Worm (Caenorhabditis elegans): ENCODE measurements around the gene srxa-14.

- TF ChIP-seq snpc-4 (tag; optimal IDR thresholded peaks at IDR 0.05) = no peak
- no peak for TF ChIP-seq flh-1 (GFP tag; optimal IDR thresholded peaks at IDR 0.05)
- TF ChIP-seq pha-4 (tag; optimal IDR thresholded peaks at IDR 0.05) = no peak
- TF ChIP-seq unc-39 (tag; optimal IDR thresholded peaks at IDR 0.05) = no peak
- TF ChIP-seq lsy-2 (tag; optimal IDR thresholded peaks at IDR 0.05) = no peak
- TF ChIP-seq elt-1 (tag; optimal IDR thresholded peaks at IDR 0.05; ENCODE audit: borderline replicate concordance, insufficient read depth) = no peak
- TF ChIP-seq ceh-39 (tag; optimal IDR thresholded peaks at IDR 0.05) = no peak
- no peak for TF ChIP-seq elt-3 (tag; optimal IDR thresholded peaks at IDR 0.05)
- TF ChIP-seq ztf-11 (tag; optimal IDR thresholded peaks at IDR 0.05) = no peak
- TF ChIP-seq unc-62 (GFP tag; optimal IDR thresholded peaks at IDR 0.05) = no peak
- no peak for TF ChIP-seq lin-13 (tag; optimal IDR thresholded peaks at IDR 0.05)
- no peak for TF ChIP-seq sptf-1 (tag; optimal IDR thresholded peaks at IDR 0.05)
- no peak for TF ChIP-seq lin-32 (GFP tag; optimal IDR thresholded peaks at IDR 0.05)
- TF ChIP-seq nhr-237 (tag; optimal IDR thresholded peaks at IDR 0.05) = no peak
Measured at ce11 chrV:20638344-20638743, 1.1 kb upstream of the srxa-14 start, which contains the start of gene Y44A6B.3.
